Worm (Caenorhabditis elegans): ENCODE data around the gene nhr-248.

Gene nhr-248

DNA sequence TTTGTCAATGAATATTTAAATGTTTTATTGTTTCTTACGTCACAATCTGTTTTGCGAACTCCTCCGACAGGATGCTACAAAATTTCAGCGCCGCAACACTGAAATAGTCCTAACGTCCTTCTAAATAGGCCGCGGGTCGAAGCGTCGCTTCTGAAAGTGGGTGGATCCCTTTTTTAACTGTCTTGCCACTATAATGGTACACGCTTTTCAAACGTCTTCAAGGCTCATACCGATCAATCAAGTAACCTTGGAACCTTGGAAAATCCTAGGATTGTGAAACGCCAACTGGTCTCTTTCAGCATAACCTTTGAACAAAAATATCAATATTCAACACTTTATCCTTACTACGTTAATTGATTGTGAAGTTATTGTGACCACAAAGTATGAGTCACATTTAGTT, 37.8 kb downstream of the nhr-248 start:
- no peak for TF ChIP-seq nhr-76 (tag; optimal IDR thresholded peaks at IDR 0.05)
- no peak for TF ChIP-seq egl-13 (tag; optimal IDR thresholded peaks at IDR 0.05)
- TF ChIP-seq tlp-1 (tag; optimal IDR thresholded peaks at IDR 0.05), result no peak
- TF ChIP-seq nhr-237 (tag; optimal IDR thresholded peaks at IDR 0.05), result no peak
- TF ChIP-seq nhr-12 (tag; optimal IDR thresholded peaks at IDR 0.05), result no peak
- no peak for TF ChIP-seq lin-39 (tag; optimal IDR thresholded peaks at IDR 0.05)
- no peak for TF ChIP-seq zip-4 (GFP tag; optimal IDR thresholded peaks at IDR 0.05)
- no peak for TF ChIP-seq C34B4.2 (tag; optimal IDR thresholded peaks at IDR 0.05)
- no peak for TF ChIP-seq fos-1 (tag; optimal IDR thresholded peaks at IDR 0.05)
- no peak for TF ChIP-seq nhr-19 (GFP tag; conservative IDR thresholded peaks at IDR 0.05)
- no peak for TF ChIP-seq nhr-47 (tag; optimal IDR thresholded peaks at IDR 0.05)

DNA sequence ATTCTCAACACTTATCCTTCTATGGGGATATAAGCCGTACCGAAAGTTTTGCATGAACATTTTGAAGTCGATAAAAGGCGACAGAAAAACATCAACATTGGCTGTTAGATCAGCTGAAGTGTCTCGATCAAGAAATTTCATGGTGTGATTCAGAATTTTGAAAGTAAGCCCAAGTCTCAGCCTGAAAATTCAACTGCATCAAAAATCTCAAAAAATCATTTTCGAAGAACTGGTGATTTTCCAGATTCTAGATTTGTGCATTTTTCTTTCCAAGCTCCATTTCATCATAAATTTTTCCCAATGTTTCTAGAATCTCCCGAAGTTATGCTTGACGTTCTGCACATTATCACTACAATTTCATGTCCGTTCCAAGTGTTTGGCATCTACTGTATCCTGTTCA, 39.8 kb downstream of the nhr-248 start, which contains the start of gene srh-255:
Gene srh-255 (plus strand): TSS at position 301 of the 400 bp plus-strand sequence.
- TF ChIP-seq ztf-11 (tag; optimal IDR thresholded peaks at IDR 0.05) (no peak), ceh-90 (tag; optimal IDR thresholded peaks at IDR 0.05) (no peak), mdl-1 (tag; optimal IDR thresholded peaks at IDR 0.05) (no peak), elt-3 (tag; optimal IDR thresholded peaks at IDR 0.05) (no peak), pax-3 (tag; optimal IDR thresholded peaks at IDR 0.05) (no peak), mab-9 (GFP tag; IDR thresholded peaks at IDR 0.05) (no peak), pqm-1 (tag; optimal IDR thresholded peaks at IDR 0.05) (no peak), lin-15B (tag; optimal IDR thresholded peaks at IDR 0.05) (no peak), nhr-28 (tag; optimal IDR thresholded peaks at IDR 0.05) (no peak), swsn-7 (tag; optimal IDR thresholded peaks at IDR 0.05) (no peak), unc-30 (tag; optimal IDR thresholded peaks at IDR 0.05) (no peak), nhr-237 (tag; optimal IDR thresholded peaks at IDR 0.05) (no peak), dsc-1 (tag; optimal IDR thresholded peaks at IDR 0.05) (no peak), unc-98 (GFP tag; IDR thresholded peaks at IDR 0.05) (no peak), nhr-77 (tag; optimal IDR thresholded peaks at IDR 0.05) (no peak), ceh-88 (GFP tag; IDR thresholded peaks at IDR 0.05) (no peak), vab-15 (tag; optimal IDR thresholded peaks at IDR 0.05) (no peak), ceh-82 (tag; optimal IDR thresholded peaks at IDR 0.05) (no peak), hpl-2 (GFP tag; optimal IDR thresholded peaks at IDR 0.05) (no peak), ets-5 (GFP tag; IDR thresholded peaks at IDR 0.05) (no peak)

- TF ChIP-seq jun-1 (tag; optimal IDR thresholded peaks at IDR 0.05) (no peak), xbp-1 (tag; optimal IDR thresholded peaks at IDR 0.05) (no peak), sptf-1 (tag; optimal IDR thresholded peaks at IDR 0.05) (no peak)
These were observed 42.8 kb downstream of the nhr-248 start, which contains the start of gene F28B1.9 for ce11 chrV:17061585-17061984. TSS of gene F28B1.9 (plus strand) at chrV:17061885.

- TF ChIP-seq ztf-11 (tag; optimal IDR thresholded peaks at IDR 0.05), result no peak
- no peak for TF ChIP-seq fkh-8 (tag; optimal IDR thresholded peaks at IDR 0.05)
- no peak for TF ChIP-seq ztf-4 (tag; optimal IDR thresholded peaks at IDR 0.05)
- no peak for TF ChIP-seq Y116A8C.19 (tag; optimal IDR thresholded peaks at IDR 0.05; ENCODE audit: borderline replicate concordance)
These were observed 44.4 kb downstream of the nhr-248 start, which contains the start of gene sri-66 for ce11 chrV:17059987-17060386. TSS of gene sri-66 (plus strand) at chrV:17060287.
